Fruit fly (Drosophila melanogaster): ENCODE results near the gene t.
A peak's percentile ranks its signal among the peaks of the same experiment; 100 is the strongest.

Gene t

DNA sequence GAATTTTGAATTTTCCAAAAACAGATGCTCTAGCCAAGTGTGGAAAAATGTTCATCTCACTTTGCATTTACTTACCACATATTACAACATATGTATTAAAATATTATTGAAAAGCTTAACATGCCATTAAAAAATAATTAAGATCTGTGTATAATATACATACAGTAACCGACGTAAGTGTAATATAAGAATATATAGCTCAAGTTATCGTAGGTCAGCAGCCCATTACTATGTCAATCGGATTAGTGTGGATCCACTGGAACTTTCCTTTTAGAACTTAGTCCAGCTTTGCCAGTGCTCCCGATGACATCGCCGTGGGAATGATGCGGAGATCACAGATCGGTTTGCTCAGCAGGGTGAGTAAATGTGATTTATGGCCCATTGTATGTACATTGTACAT is 8.5 kb downstream of the t start, which contains the start of gene Obp8a:
Gene Obp8a, plus strand, starts transcription at position 301 of the 400 bp plus-strand sequence.
- TF ChIP-seq p53 (GFP tag; optimal IDR thresholded peaks at IDR 0.05) = no peak
- TF ChIP-seq NC2α (GFP tag; optimal IDR thresholded peaks at IDR 0.05) = no peak
- no peak for TF ChIP-seq Sry-β (GFP tag; optimal IDR thresholded peaks at IDR 0.05)
- no peak for TF ChIP-seq CG18619 (GFP tag; optimal IDR thresholded peaks at IDR 0.05)
- TF ChIP-seq ken (GFP tag; IDR thresholded peaks at IDR 0.05) = no peak
- no peak for TF ChIP-seq CG17328 (GFP tag; IDR thresholded peaks at IDR 0.05)
- TF ChIP-seq Dbx (GFP tag; IDR thresholded peaks at IDR 0.05) = no peak
- no peak for TF ChIP-seq D (optimal IDR thresholded peaks at IDR 0.05)
- TF ChIP-seq D (GFP tag; optimal IDR thresholded peaks at IDR 0.05) = no peak
- no peak for TF ChIP-seq HLH54F (GFP tag; optimal IDR thresholded peaks at IDR 0.05)
- TF ChIP-seq CG15269 (tag; optimal IDR thresholded peaks at IDR 0.05) = no peak
- TF ChIP-seq tup (GFP tag; optimal IDR thresholded peaks at IDR 0.05) = no peak
- TF ChIP-seq CG18262 (tag; optimal IDR thresholded peaks at IDR 0.05) = no peak
- TF ChIP-seq CG8765 (GFP tag; IDR thresholded peaks at IDR 0.05) = no peak
- TF ChIP-seq Atf-2 (GFP tag; optimal IDR thresholded peaks at IDR 0.05) = no peak
- TF ChIP-seq Camta (GFP tag; optimal IDR thresholded peaks at IDR 0.05) = no peak

DNA sequence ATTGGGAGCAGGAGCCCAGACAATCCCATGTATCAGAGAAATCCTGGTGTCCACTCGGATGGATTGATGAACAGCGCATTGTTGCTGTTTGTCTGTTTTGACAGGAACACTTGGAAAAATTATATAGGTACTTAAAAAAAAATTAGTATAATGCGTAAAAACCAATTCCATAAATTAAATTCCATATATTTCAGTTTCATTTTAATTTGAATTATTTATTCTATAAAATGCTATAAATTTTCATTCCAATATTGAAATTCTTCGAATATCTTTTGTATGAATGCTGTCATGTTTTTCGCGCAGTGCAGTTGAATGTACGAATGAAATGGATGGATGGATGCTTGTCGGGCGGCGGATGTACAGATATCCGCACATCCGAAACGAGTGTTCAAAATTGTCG is 12.3 kb downstream of the t start, which contains the start of gene SmydA-9:
Gene SmydA-9, minus strand, starts transcription at position 101 of the 400 bp plus-strand sequence.
- TF ChIP-seq gem (tag; optimal IDR thresholded peaks at IDR 0.05) = peak; percentile 18
- TF ChIP-seq row (GFP tag; IDR thresholded peaks at IDR 0.05) = peak; percentile 32; the same call in 2 of the 3 replicates
- TF ChIP-seq inv (GFP tag; IDR thresholded peaks at IDR 0.05; ENCODE audit: partially characterized antibody) = no peak
- TF ChIP-seq bsh (GFP tag; optimal IDR thresholded peaks at IDR 0.05) = no peak
- TF ChIP-seq HLH3B (GFP tag; IDR thresholded peaks at IDR 0.05) = peak; percentile 25; the same call in 1 of the 2 replicates
- TF ChIP-seq sqz (GFP tag; optimal IDR thresholded peaks at IDR 0.05) = no peak
- TF ChIP-seq CG11504 (tag; optimal IDR thresholded peaks at IDR 0.05) = peak; percentile 24

DNA sequence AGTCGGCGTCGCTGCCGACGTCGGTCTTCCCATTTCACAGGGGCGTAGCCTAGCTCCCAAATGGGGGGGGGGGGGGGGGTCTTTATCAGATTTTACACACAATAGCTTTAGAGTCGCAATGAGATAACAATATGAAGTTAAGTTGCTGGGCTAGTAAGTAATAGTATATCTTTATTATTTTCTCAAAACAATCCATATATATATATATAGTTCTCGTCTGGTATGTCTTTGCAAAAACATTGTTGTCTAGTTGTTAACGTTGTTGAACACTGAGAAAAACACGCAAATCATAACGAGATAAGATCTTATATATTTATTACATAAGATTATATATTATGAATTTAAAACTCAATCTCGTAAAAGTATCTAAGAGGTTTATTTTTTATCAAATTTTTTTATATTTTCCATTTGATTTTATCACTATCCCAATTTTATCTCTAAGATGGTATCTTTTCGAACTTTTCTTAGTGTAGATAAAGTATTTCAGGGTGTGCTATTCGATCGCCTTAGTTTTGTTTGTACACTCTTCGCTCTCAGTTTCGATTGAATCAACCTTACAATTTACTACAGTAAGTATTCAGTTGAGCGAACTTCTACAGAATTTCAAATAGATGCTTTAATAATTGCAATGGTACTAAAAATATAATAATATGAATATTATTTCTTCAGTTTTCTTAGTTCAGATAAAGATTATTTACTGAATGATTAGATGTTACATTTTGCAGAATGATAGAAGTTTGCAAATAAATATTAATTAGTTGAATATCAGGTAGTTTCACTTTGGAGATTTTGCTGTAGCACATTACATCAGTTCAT is 21.0 kb downstream of the t start:
- TF ChIP-seq CG12155 (GFP tag; optimal IDR thresholded peaks at IDR 0.05) = peak; percentile 19
- no peak for TF ChIP-seq slp2 (GFP tag; optimal IDR thresholded peaks at IDR 0.05)
- peak; percentile 69 for TF ChIP-seq CG17385 (GFP tag; optimal IDR thresholded peaks at IDR 0.05)
- no peak for TF ChIP-seq Lpt (GFP tag; optimal IDR thresholded peaks at IDR 0.05)
- TF ChIP-seq YL-1 (GFP tag; optimal IDR thresholded peaks at IDR 0.05) = no peak
- no peak for TF ChIP-seq chn (GFP tag; optimal IDR thresholded peaks at IDR 0.05)
- TF ChIP-seq Hmr (GFP tag; optimal IDR thresholded peaks at IDR 0.05) = peak; percentile 90
- TF ChIP-seq CG17328 (GFP tag; IDR thresholded peaks at IDR 0.05) = peak; percentile 40; the same call in 1 of the 2 replicates
- peak; percentile 65; the same call in 1 of the 2 replicates for TF ChIP-seq MBD-R2 (GFP tag; IDR thresholded peaks at IDR 0.05)
- TF ChIP-seq CG14860 (GFP tag; IDR thresholded peaks at IDR 0.05; ENCODE audit: partially characterized antibody) = no peak
- TF ChIP-seq ems (GFP tag; optimal IDR thresholded peaks at IDR 0.05) = no peak
- no peak for TF ChIP-seq CG1529 (GFP tag; optimal IDR thresholded peaks at IDR 0.05)
- peak; percentile 67 for TF ChIP-seq CG10267 (tag; optimal IDR thresholded peaks at IDR 0.05)
- TF ChIP-seq ken (GFP tag; IDR thresholded peaks at IDR 0.05) = peak; percentile 82
- TF ChIP-seq disco-r (GFP tag; optimal IDR thresholded peaks at IDR 0.05) = no peak
- peak; percentile 85 for TF ChIP-seq E2f1 (GFP tag; IDR thresholded peaks at IDR 0.05)
- TF ChIP-seq Med (GFP tag) = peak; percentile 92
- TF ChIP-seq Ets65A (GFP tag) = no peak
- TF ChIP-seq mam (GFP tag; optimal IDR thresholded peaks at IDR 0.05) = peak; percentile 41
- TF ChIP-seq usp (GFP tag; optimal IDR thresholded peaks at IDR 0.05) = no peak
- TF ChIP-seq CG3163 (GFP tag; optimal IDR thresholded peaks at IDR 0.05) = no peak
- TF ChIP-seq Fer1 (GFP tag; optimal IDR thresholded peaks at IDR 0.05) = peak; percentile 82
- TF ChIP-seq lbe (GFP tag; optimal IDR thresholded peaks at IDR 0.05) = no peak
- peak; percentile 43 for TF ChIP-seq CG4424 (GFP tag; optimal IDR thresholded peaks at IDR 0.05)
- TF ChIP-seq CG1647 (GFP tag; optimal IDR thresholded peaks at IDR 0.05) = no peak
- TF ChIP-seq grn (GFP tag; optimal IDR thresholded peaks at IDR 0.05) = peak; percentile 57
- TF ChIP-seq ato (GFP tag; IDR thresholded peaks at IDR 0.05; ENCODE audit: partially characterized antibody) = no peak

Data from whole organism, embryonic.